Fruit fly (Drosophila melanogaster) whole organism: ENCODE results near the gene CG3815.

Source experiments
- CG8478 ChIP-seq: fragments of >200 bp; optimal IDR thresholded peaks from 2 replicates; lab custom pipeline; 2018; ENCODE audit warnings: inconsistent platforms
- Dll ChIP-seq: fragments of >200 bp; optimal IDR thresholded peaks from 2 replicates; lab custom pipeline; 2017
- EcR ChIP-seq, 2 experiments: fragments of >200 bp; optimal IDR thresholded peaks; 2 replicates each; lab custom pipeline; 2017; ENCODE audit warnings: missing biosample characterization in 2 of 2, missing genetic modification characterization in 2 of 2, missing genetic modification reagents in 2 of 2
- pan ChIP-seq: fragments of >200 bp; optimal IDR thresholded peaks from 2 replicates; lab custom pipeline; 2017
- psq ChIP-seq: fragments of >200 bp; optimal IDR thresholded peaks from 2 replicates; lab custom pipeline; 2017
- usp ChIP-seq: fragments of >200 bp; optimal IDR thresholded peaks from 2 replicates; lab custom pipeline; 2017; ENCODE audit warnings: missing biosample characterization, missing genetic modification characterization, mixed read lengths

CG3815 gene

DNA sequence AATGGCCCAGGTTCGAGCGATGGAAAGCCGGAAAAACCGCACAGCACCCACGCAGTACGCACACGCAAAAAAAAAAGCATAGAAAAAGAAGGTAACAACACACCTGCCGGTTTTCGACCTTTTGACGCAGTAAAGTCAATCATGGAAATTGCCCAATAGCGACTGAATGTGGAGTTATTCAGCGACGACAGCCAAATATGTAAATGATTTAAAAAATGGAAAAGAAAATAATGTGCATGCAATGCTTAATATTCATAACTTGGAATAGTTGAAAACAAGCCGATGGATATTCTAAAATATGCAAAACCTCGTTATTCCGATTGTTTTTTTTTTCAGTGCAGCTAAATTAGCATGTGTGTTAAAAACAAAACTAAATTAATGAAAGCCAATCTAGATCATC is 8.0 kb downstream of the CG3815 start:
- TF ChIP-seq Dll (lab: Kevin White, UChicago) (no peak), EcR (GFP tag; optimal IDR thresholded peaks at IDR 0.05; lab: Kevin White, UChicago) (no peak), CG8478 (lab: Kevin White, UChicago) (no peak), psq (no peak), usp (GFP tag; lab: Kevin White, UChicago) (no peak), pan (no peak)

DNA sequence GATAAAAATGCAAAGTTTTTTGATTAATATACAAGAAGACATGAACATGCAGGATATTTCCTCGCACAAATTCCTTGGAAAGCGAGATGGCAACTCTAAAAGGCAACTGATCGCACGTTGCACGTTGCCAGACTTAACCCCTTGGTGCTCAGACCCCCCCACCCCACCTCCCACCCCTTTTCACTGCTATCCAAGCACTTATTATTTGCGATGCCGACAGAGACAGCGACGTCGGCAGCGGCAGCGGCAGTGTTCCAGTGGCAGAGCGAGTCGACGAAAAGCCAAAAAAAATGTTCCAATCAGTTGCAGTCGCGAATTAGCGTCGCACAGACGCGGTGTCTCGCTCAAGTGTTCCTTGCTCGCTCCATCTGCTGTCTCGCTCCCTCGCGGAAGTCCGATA is 8.5 kb downstream of the CG3815 start, which contains the start of gene CG3823:
Gene CG3823, plus strand, starts transcription at position 301 of the 400 bp plus-strand sequence.
- TF ChIP-seq Dll (lab: Kevin White, UChicago), result no peak
- TF ChIP-seq EcR (GFP tag; optimal IDR thresholded peaks at IDR 0.05; lab: Kevin White, UChicago), result no peak
- no peak for TF ChIP-seq psq
- no peak for TF ChIP-seq pan
- no peak for TF ChIP-seq CG8478 (lab: Kevin White, UChicago)
- TF ChIP-seq usp (GFP tag; lab: Kevin White, UChicago), result no peak

DNA sequence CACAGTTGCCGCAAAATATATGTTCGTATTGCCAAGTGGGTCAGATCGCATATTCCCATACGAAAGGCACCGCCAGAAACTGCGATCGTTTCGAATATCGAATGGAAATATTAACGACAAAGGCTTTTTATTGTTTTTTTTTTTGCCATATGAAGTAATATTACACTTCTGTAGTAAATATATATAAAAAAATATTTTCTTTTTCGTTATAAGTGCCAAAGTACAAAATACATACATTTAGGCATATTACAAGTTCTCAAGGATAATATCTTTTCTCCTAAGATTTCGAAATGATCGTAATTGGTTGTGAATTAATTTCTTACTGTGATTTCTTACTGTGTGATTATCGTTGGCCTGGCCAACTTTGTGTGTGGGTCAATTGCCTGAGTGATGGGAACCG is 9.0 kb downstream of the CG3815 start:
- TF ChIP-seq psq (no peak), Dll (lab: Kevin White, UChicago) (no peak), pan (no peak), CG8478 (lab: Kevin White, UChicago) (no peak), EcR (GFP tag; optimal IDR thresholded peaks at IDR 0.05; lab: Kevin White, UChicago) (no peak), usp (GFP tag; lab: Kevin White, UChicago) (no peak)

DNA sequence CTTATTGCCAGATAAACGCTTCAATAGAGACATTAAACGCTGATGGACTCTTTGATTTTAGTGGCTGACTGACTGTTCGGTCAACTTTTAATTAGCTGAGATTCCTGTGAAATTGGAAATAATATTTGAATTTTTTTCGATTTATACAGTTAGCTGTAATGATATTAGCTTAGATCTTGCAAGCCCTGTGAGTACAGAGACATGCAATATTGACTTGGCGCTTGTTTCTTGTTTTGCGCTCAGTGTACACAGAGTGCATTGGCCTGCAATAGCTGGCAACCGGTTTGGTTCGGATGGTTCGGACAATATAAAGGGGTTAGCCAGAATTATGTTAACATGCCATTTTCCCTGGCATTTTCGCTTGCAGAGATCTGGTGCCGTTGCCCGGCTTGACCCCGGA is 10.1 kb downstream of the CG3815 start:
- TF ChIP-seq CG8478 (lab: Kevin White, UChicago) (no peak), psq (no peak), Dll (lab: Kevin White, UChicago) (no peak), usp (GFP tag; lab: Kevin White, UChicago) (no peak), pan (no peak), EcR (GFP tag; optimal IDR thresholded peaks at IDR 0.05; lab: Kevin White, UChicago) (no peak)

DNA sequence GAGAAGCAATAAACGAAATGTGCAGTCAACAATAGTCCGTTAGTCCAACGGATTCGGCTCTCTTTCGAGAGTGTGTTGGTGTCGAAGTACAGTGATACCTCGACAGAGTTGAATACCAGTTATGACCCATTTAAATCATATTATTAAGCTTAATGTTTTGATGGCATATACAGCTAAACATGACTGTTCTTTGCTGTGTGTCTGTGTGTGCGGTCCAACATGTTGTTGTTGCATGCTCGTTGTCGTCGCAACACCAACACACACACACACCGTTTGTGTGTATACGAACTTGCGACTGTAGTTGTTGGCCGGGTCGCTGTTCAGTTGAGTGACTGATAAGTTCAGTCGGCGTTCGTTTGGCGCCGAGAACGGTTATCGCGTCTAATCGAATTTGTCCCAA is 13.7 kb downstream of the CG3815 start, which contains the start of gene CG15894:
Gene CG15894, plus strand, starts transcription at position 361 of the 400 bp plus-strand sequence.
- no peak for TF ChIP-seq usp (GFP tag; lab: Kevin White, UChicago)
- TF ChIP-seq psq, result no peak
- TF ChIP-seq CG8478 (lab: Kevin White, UChicago), result no peak
- no peak for TF ChIP-seq pan
- no peak for TF ChIP-seq Dll (lab: Kevin White, UChicago)
- no peak for TF ChIP-seq EcR (GFP tag; optimal IDR thresholded peaks at IDR 0.05; lab: Kevin White, UChicago)

DNA sequence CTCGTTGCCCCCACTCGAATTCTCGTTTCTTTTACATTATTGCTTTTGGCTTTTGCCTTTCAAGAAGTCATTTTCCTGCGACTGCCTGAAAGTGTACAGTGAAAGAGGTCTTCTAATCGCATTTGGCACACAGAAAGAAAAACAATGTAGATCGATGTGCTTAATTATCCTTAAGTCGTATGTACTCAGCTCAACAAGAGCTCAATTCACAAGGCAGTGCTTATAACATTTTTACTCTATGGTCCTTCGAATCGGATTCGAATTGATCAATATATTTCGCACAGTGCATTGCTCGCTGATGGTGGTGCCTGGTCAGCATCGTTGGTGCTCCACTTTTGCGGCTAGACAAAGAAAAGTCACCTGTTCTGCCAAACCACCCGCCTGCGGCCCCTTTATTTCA is 15.2 kb downstream of the CG3815 start:
- TF ChIP-seq Dll (lab: Kevin White, UChicago) (no peak), psq (no peak), CG8478 (lab: Kevin White, UChicago) (no peak), pan (no peak), usp (GFP tag; lab: Kevin White, UChicago) (no peak), EcR (GFP tag; optimal IDR thresholded peaks at IDR 0.05; lab: Kevin White, UChicago) (no peak)

DNA sequence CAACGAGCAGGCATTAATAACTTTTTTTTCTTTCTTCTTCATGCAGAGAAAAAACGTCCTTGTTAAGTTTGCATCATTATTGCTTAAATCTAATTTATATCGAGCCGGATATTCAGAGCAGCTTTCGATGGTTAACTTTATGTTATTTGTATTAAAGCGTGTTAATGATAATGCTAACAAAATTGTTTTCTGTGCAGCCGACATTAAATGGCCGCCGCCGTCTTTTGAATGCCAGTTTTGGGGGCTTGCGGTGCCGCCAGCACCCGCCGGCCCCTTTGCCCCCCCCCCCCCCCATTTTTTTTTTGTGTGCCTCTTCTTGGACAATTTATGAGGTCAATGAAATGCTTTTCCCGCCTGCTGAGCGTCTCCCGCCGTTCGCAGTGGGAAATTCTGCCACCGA is 16.3 kb downstream of the CG3815 start:
- TF ChIP-seq psq (no peak), usp (GFP tag; lab: Kevin White, UChicago) (no peak), EcR (GFP tag; optimal IDR thresholded peaks at IDR 0.05; lab: Kevin White, UChicago) (no peak), Dll (lab: Kevin White, UChicago) (no peak), CG8478 (lab: Kevin White, UChicago) (no peak)

DNA sequence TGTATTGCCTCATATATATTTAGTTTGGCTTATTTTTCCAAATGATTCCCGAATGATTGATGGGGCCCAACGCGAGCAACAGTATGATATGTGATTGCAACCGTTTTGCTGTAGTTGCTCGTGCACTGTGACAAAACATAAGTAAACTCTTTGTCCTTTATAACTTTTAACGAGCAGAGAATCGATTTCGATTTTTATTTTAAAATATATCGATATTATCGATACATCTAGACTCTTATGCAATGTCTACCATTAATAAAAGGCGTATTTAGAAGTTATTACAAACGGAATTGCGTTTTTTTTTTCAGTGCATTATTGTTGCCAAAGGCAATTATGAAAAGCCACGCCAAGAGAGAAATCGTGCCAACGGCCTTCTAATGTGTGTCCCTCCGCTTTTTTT is 20.4 kb downstream of the CG3815 start:
- TF ChIP-seq Dll (lab: Kevin White, UChicago) (no peak), CG8478 (lab: Kevin White, UChicago) (no peak), pan (no peak), usp (GFP tag; lab: Kevin White, UChicago) (no peak), EcR (GFP tag; optimal IDR thresholded peaks at IDR 0.05; lab: Kevin White, UChicago) (no peak)

DNA sequence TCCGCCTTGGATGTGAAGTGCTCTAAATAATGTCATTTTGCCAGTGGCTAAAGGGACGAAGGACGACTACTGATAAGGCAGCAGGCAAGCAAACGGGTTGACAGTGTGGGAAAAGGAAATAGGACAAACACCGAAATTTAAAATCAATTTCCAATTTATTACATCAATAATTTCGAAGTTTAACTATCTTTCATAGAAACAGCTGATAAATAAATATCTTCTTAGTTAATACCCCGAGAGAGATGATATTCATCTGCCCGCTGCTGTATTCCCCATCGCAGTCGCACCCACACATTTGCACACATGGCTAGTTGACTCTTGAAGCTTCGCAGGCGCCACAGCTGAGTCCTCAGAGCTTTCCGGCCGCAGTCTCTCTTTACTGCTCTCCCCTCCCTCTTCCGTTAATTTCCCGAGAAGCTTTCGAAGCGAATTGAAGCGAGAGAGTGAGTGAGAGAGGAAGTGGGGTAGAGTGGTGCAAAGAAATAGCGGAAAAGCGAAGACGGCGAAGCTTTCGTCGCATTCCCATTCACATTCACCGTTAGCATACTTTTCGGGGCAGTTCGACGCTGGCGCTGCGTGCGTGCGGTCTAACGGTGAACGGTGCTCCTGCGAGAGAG is 21.8 kb downstream of the CG3815 start:
- no peak for TF ChIP-seq CG8478 (lab: Kevin White, UChicago)
- TF ChIP-seq usp (GFP tag; lab: Kevin White, UChicago), result no peak
- TF ChIP-seq pan, result no peak
- no peak for TF ChIP-seq Dll (lab: Kevin White, UChicago)
- no peak for TF ChIP-seq EcR (GFP tag; optimal IDR thresholded peaks at IDR 0.05; lab: Kevin White, UChicago)
- no peak for TF ChIP-seq psq

DNA sequence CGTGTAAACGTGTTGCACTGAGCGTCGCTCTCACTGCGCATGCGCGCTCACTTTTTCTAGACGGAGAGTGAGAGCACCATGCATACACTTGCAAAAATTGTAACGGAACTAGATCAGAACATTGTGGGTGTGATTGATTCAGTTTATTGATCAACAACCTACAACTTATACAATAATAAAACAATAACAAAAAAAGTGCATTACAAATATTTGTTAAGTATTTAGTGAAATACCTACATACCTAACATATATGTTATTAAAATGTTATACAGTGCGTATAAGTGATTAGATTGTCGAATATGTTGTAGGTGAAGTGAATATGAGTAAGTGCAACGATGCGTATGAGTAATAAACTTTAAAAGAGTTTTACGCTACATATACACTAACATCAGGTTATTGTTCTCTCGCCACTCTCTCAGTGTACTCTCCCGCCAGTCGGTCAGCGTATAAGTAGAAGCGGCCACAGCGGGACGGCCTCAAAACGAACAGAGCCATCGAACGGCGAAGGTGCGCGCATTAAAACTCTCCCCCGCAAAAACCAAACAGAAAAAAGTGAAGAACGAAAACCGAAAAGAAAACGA is 35.3 kb downstream of the CG3815 start, which contains the start of gene CG42240:
Gene CG42240, plus strand, starts transcription at position 474 of the 581 bp plus-strand sequence.
- TF ChIP-seq usp (GFP tag; lab: Kevin White, UChicago) (no peak), pan (no peak), CG8478 (lab: Kevin White, UChicago) (no peak), psq (no peak), EcR (GFP tag; optimal IDR thresholded peaks at IDR 0.05; lab: Kevin White, UChicago) (no peak), Dll (lab: Kevin White, UChicago) (no peak)

DNA sequence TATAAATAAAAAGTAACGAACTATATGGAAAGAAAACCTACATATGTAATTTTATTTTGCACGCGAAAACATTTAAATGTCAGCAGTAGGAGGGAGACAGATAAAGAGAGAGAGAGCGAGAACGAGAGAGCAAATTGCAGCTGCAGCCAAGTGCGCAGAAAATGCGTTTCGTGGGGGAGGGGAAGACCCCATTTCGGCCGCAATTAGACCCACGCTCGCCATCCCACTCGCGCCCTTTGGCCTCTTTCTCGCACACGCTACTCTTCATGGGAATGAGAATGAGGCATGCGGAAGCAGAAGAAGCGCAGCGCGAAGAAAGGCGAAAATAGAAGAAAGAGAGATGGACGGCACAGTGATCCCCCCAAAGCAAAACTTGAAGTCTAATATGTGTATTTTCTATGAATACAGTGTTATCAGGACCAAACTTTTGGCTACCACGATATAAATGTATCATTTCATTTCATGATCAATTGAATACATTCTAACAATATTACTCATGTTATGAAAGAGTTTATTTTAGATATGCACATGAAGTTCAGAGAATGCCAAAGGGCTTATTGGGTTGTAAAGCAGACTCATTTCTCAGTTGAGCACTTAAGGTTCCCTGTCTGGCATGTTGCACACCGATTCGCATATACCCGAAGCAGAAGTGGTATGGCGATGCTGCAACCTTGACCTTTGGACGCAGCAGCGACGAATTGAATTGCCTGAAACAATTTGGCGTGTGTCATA is 38.0 kb downstream of the CG3815 start:
- no peak for TF ChIP-seq psq
- TF ChIP-seq pan, result no peak
- no peak for TF ChIP-seq EcR (GFP tag; optimal IDR thresholded peaks at IDR 0.05; lab: Kevin White, UChicago)
- no peak for TF ChIP-seq Dll (lab: Kevin White, UChicago)
- TF ChIP-seq CG8478 (lab: Kevin White, UChicago), result no peak
- TF ChIP-seq usp (GFP tag; lab: Kevin White, UChicago), result no peak
